Fruit fly (Drosophila melanogaster) S2 (cell line): ENCODE measurements around the gene CG31870.

Experiments
- CG8478 ChIP-seq: fragments of >200 bp; optimal IDR thresholded peaks from 2 replicates; lab custom pipeline; 2018
- CTCF ChIP-seq, 2 experiments: fragments of >200 bp; optimal IDR thresholded peaks; 2 replicates each; lab custom pipeline; 2018

Gene CG31870

dm6 chr2L:10767597-10768188, 22.3 kb upstream of the CG31870 start, which contains the start of gene Ubc2:
Gene Ubc2 (minus strand): TSS chr2L:10768006.
- no peak for TF ChIP-seq CG8478 (lab: Kevin White, UChicago)
- TF ChIP-seq CTCF (optimal IDR thresholded peaks at IDR 0.05; lab: Kevin White, UChicago) = peak in 1 of 2 experiments; percentile 28

dm6 chr2L:10769708-10770107, 20.3 kb upstream of the CG31870 start, which contains the start of gene CG6724:
Gene CG6724 (minus strand): TSS chr2L:10769952.
- TF ChIP-seq CG8478 (lab: Kevin White, UChicago) (no peak), CTCF (optimal IDR thresholded peaks at IDR 0.05; lab: Kevin White, UChicago) (no peak)

dm6 chr2L:10770568-10770967, 19.5 kb upstream of the CG31870 start, which contains the start of gene CG17127:
Gene CG17127 (plus strand): TSS chr2L:10770868.
- TF ChIP-seq CTCF (optimal IDR thresholded peaks at IDR 0.05; lab: Kevin White, UChicago) (no peak), CG8478 (lab: Kevin White, UChicago) (no peak)

- TF ChIP-seq CTCF (optimal IDR thresholded peaks at IDR 0.05; lab: Kevin White, UChicago) (no peak), CG8478 (lab: Kevin White, UChicago) (no peak)
Observed at dm6 chr2L:10774041-10774440, 16.0 kb upstream of the CG31870 start.

- TF ChIP-seq CG8478 (lab: Kevin White, UChicago) (no peak), CTCF (optimal IDR thresholded peaks at IDR 0.05; lab: Kevin White, UChicago) (no peak)
Observed at dm6 chr2L:10781252-10781651, 8.8 kb upstream of the CG31870 start.

dm6 chr2L:10791343-10791742, 1.3 kb downstream of the CG31870 start:
- TF ChIP-seq CTCF (optimal IDR thresholded peaks at IDR 0.05; lab: Kevin White, UChicago) = no peak
- no peak for TF ChIP-seq CG8478 (lab: Kevin White, UChicago)

dm6 chr2L:10792072-10792471, 2.0 kb downstream of the CG31870 start:
- TF ChIP-seq CTCF (optimal IDR thresholded peaks at IDR 0.05; lab: Kevin White, UChicago) = no peak
- TF ChIP-seq CG8478 (lab: Kevin White, UChicago) = no peak

dm6 chr2L:10794032-10794431, 4.0 kb downstream of the CG31870 start:
- TF ChIP-seq CG8478 (lab: Kevin White, UChicago) = no peak
- no peak for TF ChIP-seq CTCF (optimal IDR thresholded peaks at IDR 0.05; lab: Kevin White, UChicago)

- TF ChIP-seq CG8478 (lab: Kevin White, UChicago) = no peak
- no peak for TF ChIP-seq CTCF (optimal IDR thresholded peaks at IDR 0.05; lab: Kevin White, UChicago)
Observed at dm6 chr2L:10795731-10796130, 5.7 kb downstream of the CG31870 start.

dm6 chr2L:10800877-10801719, 11.1 kb downstream of the CG31870 start, which contains the start of gene CG31869:
Gene CG31869 (minus strand): TSS chr2L:10801109.
- TF ChIP-seq CG8478 (lab: Kevin White, UChicago) = no peak
- no peak for TF ChIP-seq CTCF (optimal IDR thresholded peaks at IDR 0.05; lab: Kevin White, UChicago)

dm6 chr2L:10801951-10802780, 12.1 kb downstream of the CG31870 start:
- no peak for TF ChIP-seq CTCF (optimal IDR thresholded peaks at IDR 0.05; lab: Kevin White, UChicago)

dm6 chr2L:10818807-10819206, 28.8 kb downstream of the CG31870 start, which contains the start of gene CG6508:
Gene CG6508 (plus strand): TSS chr2L:10819107.
- TF ChIP-seq CTCF (optimal IDR thresholded peaks at IDR 0.05; lab: Kevin White, UChicago) = no peak
- no peak for TF ChIP-seq CG8478 (lab: Kevin White, UChicago)

dm6 chr2L:10820405-10820804, 30.4 kb downstream of the CG31870 start, which contains the start of gene CG17134:
Gene CG17134 (plus strand): TSS chr2L:10820705.
- TF ChIP-seq CG8478 (lab: Kevin White, UChicago) (no peak), CTCF (optimal IDR thresholded peaks at IDR 0.05; lab: Kevin White, UChicago) (no peak)

- TF ChIP-seq CG8478 (lab: Kevin White, UChicago) (no peak), CTCF (optimal IDR thresholded peaks at IDR 0.05; lab: Kevin White, UChicago) (no peak)
Observed at dm6 chr2L:10822620-10823019, 32.6 kb downstream of the CG31870 start.
